Fruit fly (Drosophila melanogaster) whole organism, embryonic: ENCODE data around the gene Calr.

Experiments
- Asciz ChIP-seq: fragments of 200-800 bp; sonication (Bioruptor generic); optimal IDR thresholded peaks from 2 replicates; lab custom pipeline; 2017; ENCODE audit warnings: missing biosample characterization, mild to moderate bottlenecking, missing genetic modification characterization, missing genetic modification reagents
- Atf6 ChIP-seq: fragments of 200-800 bp; sonication (Bioruptor generic); IDR thresholded peaks from 2 replicates; pipeline ENCODE4 v1.3.6; 2022; ENCODE audit warnings: missing biosample characterization, missing genetic modification characterization
- Awh ChIP-seq: fragments of 200-800 bp; sonication (Bioruptor generic); IDR thresholded peaks from 2 replicates; pipeline ENCODE4, ENCODE4 v1.3.6; 2022; ENCODE audit warnings: missing biosample characterization, missing genetic modification characterization
- CG10543 ChIP-seq: fragments of 200-800 bp; sonication (Bioruptor generic); optimal IDR thresholded peaks from 3 replicates; lab custom pipeline; 2017; ENCODE audit warnings: missing biosample characterization, mild to moderate bottlenecking, missing genetic modification characterization, moderate library complexity
- CG11723 ChIP-seq: fragments of 200-800 bp; sonication (Bioruptor generic); optimal IDR thresholded peaks from 2 replicates; lab custom pipeline; 2017; ENCODE audit warnings: missing biosample characterization, mild to moderate bottlenecking, missing genetic modification characterization
- CG12769 ChIP-seq: fragments of 200-800 bp; sonication (Bioruptor generic); optimal IDR thresholded peaks from 2 replicates; lab custom pipeline; 2019; ENCODE audit warnings: missing biosample characterization, mild to moderate bottlenecking, missing genetic modification characterization, moderate library complexity
- CG13287 ChIP-seq: fragments of 200-800 bp; sonication (Bioruptor generic); IDR thresholded peaks from 2 replicates; pipeline ENCODE4 v1.3.6; 2022; ENCODE audit warnings: missing biosample characterization, missing genetic modification characterization; ENCODE audit not compliant: partially characterized antibody
- CG13894 ChIP-seq: fragments of 200-800 bp; sonication (Bioruptor generic); optimal IDR thresholded peaks from 3 replicates; lab custom pipeline; 2018; ENCODE audit warnings: missing biosample characterization, mild to moderate bottlenecking, missing genetic modification characterization, moderate library complexity
- CG17328 ChIP-seq: fragments of 200-800 bp; sonication (Bioruptor generic); IDR thresholded peaks from 2 replicates; pipeline ENCODE4 v1.3.6; 2022; ENCODE audit warnings: missing biosample characterization, missing genetic modification characterization
- CG2712 ChIP-seq: fragments of 200-800 bp; optimal IDR thresholded peaks from 3 replicates; lab custom pipeline; 2019; ENCODE audit warnings: missing biosample characterization, mild to moderate bottlenecking, missing genetic modification characterization, moderate library complexity
- CG3065 ChIP-seq: fragments of 200-800 bp; sonication (Bioruptor generic); optimal IDR thresholded peaks from 2 replicates; lab custom pipeline; 2016; ENCODE audit warnings: missing biosample characterization, missing genetic modification characterization
- CG34224 ChIP-seq: fragments of 200-800 bp; sonication (Bioruptor generic); IDR thresholded peaks from 3 replicates; pipeline ENCODE4 v1.3.6; 2022; ENCODE audit warnings: missing biosample characterization, missing genetic modification characterization; ENCODE audit not compliant: partially characterized antibody
- CG34422 ChIP-seq: fragments of 200-800 bp; sonication (Bioruptor generic); IDR thresholded peaks from 3 replicates; pipeline ENCODE4 v1.3.6; 2022; ENCODE audit warnings: missing biosample characterization, missing genetic modification characterization
- CG42726 ChIP-seq: fragments of 200-800 bp; sonication (Bioruptor generic); IDR thresholded peaks from 2 replicates; pipeline ENCODE4 v1.3.6; 2022; ENCODE audit warnings: missing biosample characterization, missing genetic modification characterization; ENCODE audit not compliant: partially characterized antibody
- CG6683 ChIP-seq: fragments of 200-800 bp; sonication (Bioruptor generic); optimal IDR thresholded peaks from 2 replicates; lab custom pipeline; 2017; ENCODE audit warnings: missing biosample characterization, mild to moderate bottlenecking, missing genetic modification characterization, missing genetic modification reagents
- CG7745 ChIP-seq: fragments of 200-800 bp; sonication (Bioruptor generic); optimal IDR thresholded peaks from 2 replicates; lab custom pipeline; 2018; ENCODE audit warnings: missing biosample characterization, mild to moderate bottlenecking, missing genetic modification characterization, moderate library complexity
- CG7786 ChIP-seq: fragments of 200-800 bp; sonication (Bioruptor generic); optimal IDR thresholded peaks from 2 replicates; lab custom pipeline; 2016; ENCODE audit warnings: missing biosample characterization, missing genetic modification characterization
- CG8478 ChIP-seq: fragments of >200 bp; optimal IDR thresholded peaks from 2 replicates; lab custom pipeline; 2018
- CG8924 ChIP-seq: fragments of 200-800 bp; optimal IDR thresholded peaks from 3 replicates; lab custom pipeline; 2019; ENCODE audit warnings: missing biosample characterization, mild to moderate bottlenecking, missing genetic modification characterization, moderate library complexity
- CG9932 ChIP-seq: fragments of 200-800 bp; sonication (Bioruptor generic); IDR thresholded peaks from 2 replicates; pipeline ENCODE4 v1.3.6; 2022; ENCODE audit warnings: missing biosample characterization, missing genetic modification characterization
- Dbx ChIP-seq: fragments of 200-800 bp; sonication (Bioruptor generic); IDR thresholded peaks from 3 replicates; pipeline ENCODE4 v1.3.6; 2022; ENCODE audit warnings: missing biosample characterization, missing genetic modification characterization
- Dp ChIP-seq: fragments of 200-800 bp; sonication (Bioruptor generic); optimal IDR thresholded peaks from 2 replicates; lab custom pipeline; 2018; ENCODE audit warnings: missing biosample characterization, mild to moderate bottlenecking, missing genetic modification characterization, moderate library complexity
- E2f2 ChIP-seq: fragments of 200-800 bp; sonication (Bioruptor generic); IDR thresholded peaks from 2 replicates; pipeline ENCODE4 v1.3.6; 2022; ENCODE audit warnings: missing biosample characterization, missing genetic modification characterization
- Med ChIP-seq: fragments of 200-800 bp; sonication (Bioruptor generic); peaks from one replicate; lab custom pipeline; 2016; ENCODE audit warnings: missing biosample characterization, missing genetic modification characterization, mild to moderate bottlenecking, inconsistent platforms, moderate library complexity
- Myb ChIP-seq: fragments of 200-800 bp; sonication (Bioruptor generic); optimal IDR thresholded peaks from 2 replicates; lab custom pipeline; 2016; ENCODE audit warnings: missing biosample characterization, missing genetic modification characterization
- NC2α ChIP-seq: fragments of 200-800 bp; sonication (Bioruptor generic); optimal IDR thresholded peaks from 2 replicates; lab custom pipeline; 2016; ENCODE audit warnings: missing biosample characterization, missing genetic modification characterization
- NFAT ChIP-seq: fragments of 200-800 bp; sonication (Bioruptor generic); IDR thresholded peaks from 2 replicates; pipeline ENCODE4 v1.3.6; 2022; ENCODE audit warnings: missing biosample characterization, missing genetic modification characterization
- Pdp1 ChIP-seq, 2 experiments: fragments of 200-800 bp; sonication (Bioruptor generic); optimal IDR thresholded peaks; 3 replicates each; lab custom pipeline; 2016; ENCODE audit warnings: missing biosample characterization in 2 of 2, missing genetic modification characterization in 2 of 2, mild to moderate bottlenecking in 1 of 2, moderate library complexity in 1 of 2
- Stat92E ChIP-seq, 3 experiments: fragments of >200 bp in 2 of 3; fragments of 200-800 bp in 1 of 3; sonication (Bioruptor generic) in 1 of 3; optimal IDR thresholded peaks; 2 replicates each; lab custom pipeline; 2017 to 2019; ENCODE audit warnings: missing biosample characterization in 3 of 3, missing genetic modification characterization in 3 of 3, mild to moderate bottlenecking in 1 of 3, moderate library complexity in 1 of 3
- al ChIP-seq: fragments of 200-800 bp; sonication (Bioruptor generic); IDR thresholded peaks from 2 replicates; pipeline ENCODE4 v1.3.6; 2022; ENCODE audit warnings: missing biosample characterization, missing genetic modification characterization
- amos ChIP-seq: fragments of 200-800 bp; sonication (Bioruptor generic); IDR thresholded peaks from 2 replicates; pipeline ENCODE4 v1.3.6; 2022; ENCODE audit warnings: missing biosample characterization, missing genetic modification characterization; ENCODE audit not compliant: partially characterized antibody
- chif ChIP-seq, 2 experiments: fragments of 200-800 bp; sonication (Bioruptor generic); optimal IDR thresholded peaks; 3 replicates each; lab custom pipeline; 2016; ENCODE audit warnings: missing biosample characterization in 2 of 2, missing genetic modification characterization in 2 of 2
- chinmo ChIP-seq: fragments of 200-800 bp; sonication (Bioruptor generic); IDR thresholded peaks from 4 replicates; pipeline ENCODE4 v1.3.6; 2022; ENCODE audit warnings: missing biosample characterization, missing genetic modification characterization; ENCODE audit not compliant: partially characterized antibody
- dimm ChIP-seq: fragments of 200-800 bp; sonication (Bioruptor generic); IDR thresholded peaks from 2 replicates; pipeline ENCODE4 v1.3.6; 2022; ENCODE audit warnings: missing biosample characterization, missing genetic modification characterization
- ems ChIP-seq: fragments of 200-800 bp; sonication (Bioruptor generic); optimal IDR thresholded peaks from 3 replicates; lab custom pipeline; 2016; ENCODE audit warnings: missing biosample characterization, missing genetic modification characterization
- ftz-f1 ChIP-seq: fragments of 200-800 bp; sonication (Bioruptor generic); optimal IDR thresholded peaks from 2 replicates; lab custom pipeline; 2016; ENCODE audit warnings: missing biosample characterization, missing genetic modification characterization
- gce ChIP-seq: fragments of 200-800 bp; sonication (Bioruptor generic); IDR thresholded peaks from 3 replicates; pipeline ENCODE4 v1.3.6; 2022; ENCODE audit warnings: missing biosample characterization, missing genetic modification characterization
- inv ChIP-seq: fragments of 200-800 bp; sonication (Bioruptor generic); IDR thresholded peaks from 2 replicates; pipeline ENCODE4 v1.3.6; 2022; ENCODE audit warnings: missing biosample characterization, missing genetic modification characterization; ENCODE audit not compliant: partially characterized antibody
- jumu ChIP-seq: fragments of 200-800 bp; sonication (Bioruptor generic); optimal IDR thresholded peaks from 3 replicates; lab custom pipeline; 2016; ENCODE audit warnings: missing biosample characterization, missing genetic modification characterization
- kni ChIP-seq: fragments of 200-800 bp; sonication (Bioruptor generic); optimal IDR thresholded peaks from 3 replicates; lab custom pipeline; 2017; ENCODE audit warnings: mild to moderate bottlenecking, missing biosample characterization, missing genetic modification reagents, missing genetic modification characterization
- mirr ChIP-seq: fragments of 200-800 bp; sonication (Bioruptor generic); optimal IDR thresholded peaks from 3 replicates; lab custom pipeline; 2018; ENCODE audit warnings: missing biosample characterization, mild to moderate bottlenecking, missing genetic modification characterization
- otp ChIP-seq: fragments of 200-800 bp; sonication (Bioruptor generic); IDR thresholded peaks from 3 replicates; pipeline ENCODE4, ENCODE4 v1.3.6; 2022; ENCODE audit warnings: missing biosample characterization, missing genetic modification characterization
- sd ChIP-seq: fragments of 200-800 bp; sonication (Bioruptor generic); optimal IDR thresholded peaks from 3 replicates; lab custom pipeline; 2018; ENCODE audit warnings: missing biosample characterization, mild to moderate bottlenecking, missing genetic modification characterization, moderate library complexity
- sens ChIP-seq: fragments of 200-800 bp; sonication (Bioruptor generic); peaks from one replicate; lab custom pipeline; 2016; ENCODE audit warnings: missing biosample characterization, missing genetic modification characterization
- sisA ChIP-seq: fragments of 200-800 bp; sonication (Bioruptor generic); IDR thresholded peaks from 2 replicates; pipeline ENCODE4 v1.3.6; 2022; ENCODE audit warnings: missing biosample characterization, missing genetic modification characterization
- slou ChIP-seq: fragments of 200-800 bp; sonication (Bioruptor generic); optimal IDR thresholded peaks from 3 replicates; lab custom pipeline; 2016; ENCODE audit warnings: missing biosample characterization, missing genetic modification characterization
- so ChIP-seq: fragments of 200-800 bp; sonication (Bioruptor generic); IDR thresholded peaks from 3 replicates; pipeline ENCODE4 v1.3.6; 2022; ENCODE audit warnings: missing biosample characterization, missing genetic modification characterization
- tgo ChIP-seq: fragments of 200-800 bp; sonication (Bioruptor generic); IDR thresholded peaks from 3 replicates; pipeline ENCODE4 v1.3.6; 2022; ENCODE audit warnings: missing biosample characterization, missing genetic modification characterization
- tna ChIP-seq: fragments of 200-800 bp; sonication (Bioruptor generic); IDR thresholded peaks from 2 replicates; pipeline ENCODE4 v1.3.6; 2022; ENCODE audit warnings: missing biosample characterization, missing genetic modification characterization; ENCODE audit not compliant: partially characterized antibody
- trem ChIP-seq: fragments of 200-800 bp; optimal IDR thresholded peaks from 3 replicates; lab custom pipeline; 2019; ENCODE audit warnings: missing biosample characterization, mild to moderate bottlenecking, missing genetic modification characterization, moderate library complexity

Calr gene

DNA sequence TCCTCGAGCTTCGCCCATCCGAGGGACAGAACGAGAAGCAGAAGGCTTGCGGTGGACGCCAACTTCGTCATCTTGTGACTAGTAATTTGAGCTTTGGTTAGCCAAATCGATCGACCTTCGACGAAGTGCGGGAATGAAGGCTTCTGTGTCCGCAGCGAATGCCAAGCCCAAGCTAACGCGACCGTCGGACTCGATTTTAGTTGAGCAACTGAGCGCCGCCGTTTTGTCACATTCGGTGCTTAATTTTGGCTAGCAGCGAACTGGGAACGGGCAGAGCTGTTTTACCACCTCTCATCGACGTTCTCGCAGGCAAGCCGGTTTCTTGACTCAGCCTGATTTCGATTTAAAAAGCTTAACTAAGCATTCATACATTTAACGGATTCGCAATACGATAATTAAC is 4.4 kb downstream of the Calr start (continued):
- no peak for TF ChIP-seq mirr (GFP tag; lab: Kevin White, UChicago)
- TF ChIP-seq so, result no peak
- peak; percentile 27; the same call in 1 of the 3 replicates for TF ChIP-seq Dbx
- TF ChIP-seq ftz-f1 (GFP tag; lab: Kevin White, UChicago), result peak; percentile 57
- TF ChIP-seq CG2712 (tag; lab: Kevin White, UChicago), result no peak
- TF ChIP-seq jumu (GFP tag; lab: Kevin White, UChicago), result no peak
- no peak for TF ChIP-seq inv (GFP tag; lab: Robert Waterston, UW)
- 0 out of 3 replicates have a peak, but pooled peaks have one; percentile 8 for TF ChIP-seq CG34422
- no peak for TF ChIP-seq sd (tag; lab: Kevin White, UChicago)
- TF ChIP-seq chif (GFP tag; optimal IDR thresholded peaks at IDR 0.05; lab: Kevin White, UChicago), result no peak
- TF ChIP-seq Dp (GFP tag; lab: Kevin White, UChicago), result no peak
- peak; percentile 84 for TF ChIP-seq chinmo
- peak; percentile 57 for TF ChIP-seq Med
- peak; percentile 10; the same call in 1 of the 3 replicates for TF ChIP-seq CG34224 (GFP tag; lab: Robert Waterston, UW)
- TF ChIP-seq CG9932 (GFP tag; lab: Robert Waterston, UW), result no peak
- peak; percentile 15; the same call in 1 of the 2 replicates for TF ChIP-seq tna (GFP tag; lab: Robert Waterston, UW)
- peak; percentile 9; the same call in 1 of the 2 replicates for TF ChIP-seq CG13287 (GFP tag; lab: Robert Waterston, UW)
- TF ChIP-seq CG11723 (GFP tag; lab: Kevin White, UChicago), result no peak
- TF ChIP-seq ems, result no peak
- TF ChIP-seq CG3065 (GFP tag; lab: Kevin White, UChicago), result no peak
- no peak for TF ChIP-seq NC2α (GFP tag; lab: Kevin White, UChicago)
- no peak for TF ChIP-seq CG17328 (GFP tag; lab: Robert Waterston, UW)
- no peak for TF ChIP-seq al
- TF ChIP-seq trem (tag; lab: Kevin White, UChicago), result no peak
- TF ChIP-seq sisA (GFP tag; lab: Robert Waterston, UW), result no peak
- TF ChIP-seq NFAT (GFP tag; lab: Robert Waterston, UW), result peak; percentile 25; the same call in 1 of the 2 replicates
- no peak for TF ChIP-seq tgo (GFP tag; lab: Robert Waterston, UW)
- peak; percentile 31 for TF ChIP-seq CG13894 (tag; lab: Kevin White, UChicago)
- peak; percentile 65 for TF ChIP-seq CG12769 (tag; lab: Kevin White, UChicago)
- peak; percentile 26 for TF ChIP-seq CG10543 (GFP tag; lab: Kevin White, UChicago)
- peak; percentile 15; the same call in 1 of the 2 replicates for TF ChIP-seq amos (GFP tag; lab: Robert Waterston, UW)
- 0 out of 2 replicates have a peak, but pooled peaks have one; percentile 15 for TF ChIP-seq Atf6 (GFP tag; lab: Robert Waterston, UW)
- no peak for TF ChIP-seq CG8924
- TF ChIP-seq Stat92E (GFP tag; optimal IDR thresholded peaks at IDR 0.05; lab: Kevin White, UChicago), result no peak
- TF ChIP-seq Myb (GFP tag; lab: Kevin White, UChicago), result no peak
- TF ChIP-seq Asciz (GFP tag; lab: Kevin White, UChicago), result no peak
- 0 out of 2 replicates have a peak, but pooled peaks have one; percentile 35 for TF ChIP-seq CG42726 (GFP tag; lab: Robert Waterston, UW)

DNA sequence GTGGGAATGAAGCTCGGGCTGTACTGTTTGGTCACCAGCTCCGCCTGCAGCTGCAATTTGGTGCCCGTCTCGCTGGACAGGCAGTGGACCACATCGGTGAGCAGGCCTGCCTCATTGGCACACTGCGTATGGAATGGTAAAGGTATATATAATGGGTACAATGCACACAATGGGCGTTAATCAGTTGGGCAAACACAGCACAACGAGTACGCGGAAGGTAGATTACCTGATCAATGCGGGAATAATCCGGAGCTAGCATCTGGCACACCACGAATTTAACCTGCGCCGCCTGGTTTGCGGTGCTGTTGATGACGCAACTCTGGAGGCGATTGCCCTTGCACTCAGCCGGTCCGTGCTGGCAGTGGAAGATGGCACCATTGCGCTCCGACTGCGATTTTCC is 5.2 kb downstream of the Calr start:
- peak; percentile 29 for TF ChIP-seq sens
- no peak for TF ChIP-seq CG7786
- TF ChIP-seq Awh (GFP tag; lab: Robert Waterston, UW), result peak; percentile 34; the same call in 1 of the 2 replicates
- no peak for TF ChIP-seq gce (GFP tag; lab: Robert Waterston, UW)
- no peak for TF ChIP-seq Stat92E (GFP tag; optimal IDR thresholded peaks at IDR 0.05; lab: Kevin White, UChicago)
- TF ChIP-seq Pdp1 (GFP tag; optimal IDR thresholded peaks at IDR 0.05; lab: Kevin White, UChicago), result peak in 1 of 2 experiments; percentile 49
- no peak for TF ChIP-seq CG7745
- TF ChIP-seq NFAT (GFP tag; lab: Robert Waterston, UW), result 0 out of 2 replicates have a peak, but pooled peaks have one; percentile 5
- TF ChIP-seq slou (GFP tag; lab: Kevin White, UChicago), result no peak
- TF ChIP-seq E2f2 (GFP tag; lab: Robert Waterston, UW), result no peak
- TF ChIP-seq jumu (GFP tag; lab: Kevin White, UChicago), result no peak
- TF ChIP-seq kni (GFP tag; lab: Kevin White, UChicago), result peak; percentile 26
- TF ChIP-seq CG6683 (GFP tag; lab: Kevin White, UChicago), result no peak
- peak; percentile 51 for TF ChIP-seq CG8478 (lab: Kevin White, UChicago)
- peak; percentile 4 for TF ChIP-seq Med
- TF ChIP-seq dimm (GFP tag; lab: Robert Waterston, UW), result no peak
- TF ChIP-seq otp (GFP tag; lab: Robert Waterston, UW), result 0 out of 3 replicates have a peak, but pooled peaks have one; percentile 12
